Worm (Caenorhabditis elegans): Measurements from ENCODE around the gene tag-131.

The tag-131 gene

ce11 chrIII:4362332-4362731 is 44.8 kb downstream of the tag-131 start:
- TF ChIP-seq dao-5 (tag; optimal IDR thresholded peaks at IDR 0.05) (no peak), W03F9.2 (tag; optimal IDR thresholded peaks at IDR 0.05) (no peak), him-1 (tag; optimal IDR thresholded peaks at IDR 0.05) (no peak)

DNA sequence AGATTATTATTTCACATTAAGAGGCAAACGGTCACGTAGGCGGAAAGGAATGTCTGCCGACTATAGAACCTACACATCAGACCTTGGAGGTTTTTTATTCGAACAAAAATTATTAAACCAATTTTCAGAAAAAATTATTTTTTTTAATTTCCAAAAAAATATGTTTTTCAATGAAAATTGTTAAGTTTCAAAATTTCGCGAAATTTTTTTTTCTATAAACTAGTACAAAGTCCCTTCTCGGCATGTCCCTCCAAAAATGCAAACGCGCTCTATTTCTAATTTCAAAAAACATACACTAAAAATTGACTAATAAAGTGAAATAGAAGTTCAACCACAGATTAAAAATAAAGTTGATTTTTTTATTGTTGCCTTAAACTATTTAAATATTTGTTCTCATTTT is 47.5 kb downstream of the tag-131 start, which contains the start of gene ckb-1:
Gene ckb-1, plus strand, starts transcription at position 301 of the 400 bp plus-strand sequence.
- TF ChIP-seq W03F9.2 (tag; optimal IDR thresholded peaks at IDR 0.05) (no peak), dao-5 (tag; optimal IDR thresholded peaks at IDR 0.05) (no peak)

ce11 chrIII:4367649-4368048 is 50.1 kb downstream of the tag-131 start, which contains the start of gene ckb-2:
ckb-2 (plus strand) TSS chrIII:4367949.
- TF ChIP-seq dao-5 (tag; optimal IDR thresholded peaks at IDR 0.05) (no peak), W03F9.2 (tag; optimal IDR thresholded peaks at IDR 0.05) (no peak), him-1 (tag; optimal IDR thresholded peaks at IDR 0.05) (no peak)

DNA sequence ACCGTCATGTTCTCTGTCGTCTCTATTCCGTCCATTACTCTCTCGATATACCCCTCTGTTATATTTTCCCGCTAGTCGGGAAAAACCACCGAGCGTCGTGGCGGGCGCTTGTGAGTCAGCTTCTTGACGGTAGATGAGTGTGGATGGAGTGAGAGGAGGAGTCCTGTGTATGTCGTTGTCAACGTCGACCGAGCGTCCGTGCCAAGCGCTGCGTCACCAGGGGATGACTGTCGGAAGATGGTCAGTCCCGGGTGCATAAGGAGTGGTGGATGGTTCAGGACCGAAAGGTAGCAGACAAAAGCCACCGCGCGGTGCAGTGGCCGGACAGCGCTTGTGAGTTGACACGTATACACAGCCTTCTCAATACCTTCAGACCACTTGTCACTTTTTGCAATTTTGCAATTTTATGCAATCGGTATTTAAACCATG is 51.9 kb downstream of the tag-131 start:
- peak; percentile 75 for TF ChIP-seq dao-5 (tag; optimal IDR thresholded peaks at IDR 0.05)

All from whole organism, L4/young adult.